Worm (Caenorhabditis elegans) whole organism, L4/young adult: Measurements from ENCODE around the gene ZK1307.8.

Experiments
- W03F9.2 ChIP-seq: fragments of 150-350 bp; optimal IDR thresholded peaks from 2 replicates; lab custom pipeline; 2014; ENCODE audit warnings: missing biosample characterization, missing genetic modification characterization
- dao-5 ChIP-seq: sonication (generic microtip); optimal IDR thresholded peaks from 2 replicates; lab custom pipeline; 2016; ENCODE audit warnings: missing genotype, missing genetic modification characterization, moderate library complexity, missing compliant biosample characterization
- him-1 ChIP-seq: sonication (generic microtip); optimal IDR thresholded peaks from 2 replicates; lab custom pipeline; 2016; ENCODE audit warnings: missing genotype, missing genetic modification reagents, missing genetic modification characterization, missing compliant biosample characterization

Gene ZK1307.8

DNA sequence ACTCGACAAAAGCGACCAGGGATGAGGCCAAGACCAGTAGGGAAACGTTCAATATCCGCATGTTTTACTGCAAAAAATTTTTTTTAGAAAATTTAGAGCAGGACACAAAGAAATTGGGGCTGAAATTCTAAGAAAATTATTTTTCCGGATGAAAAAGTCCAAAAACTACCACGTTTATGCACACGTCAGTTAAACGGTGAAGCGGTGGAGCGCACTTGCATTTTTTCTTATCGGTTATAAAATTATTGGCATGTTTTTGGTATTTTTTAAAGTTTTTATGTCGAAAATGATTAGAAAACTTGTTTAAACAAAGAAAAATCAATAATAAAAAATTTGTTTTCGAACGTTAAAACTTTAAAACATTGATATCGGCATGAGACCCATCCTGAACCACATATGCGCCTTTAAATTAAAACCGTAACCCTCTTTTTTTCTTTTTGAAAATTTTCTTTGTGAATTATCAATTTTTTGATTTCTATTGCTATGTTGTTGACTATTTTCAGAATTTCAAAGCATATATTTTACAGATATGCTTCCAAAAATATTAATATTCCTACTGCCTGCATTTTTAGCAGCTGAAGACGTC, at the start of gene ZK1307.8, which contains the start of gene dnj-20:
TSS of gene ZK1307.8 (plus strand) at position 504 of the 586 bp plus-strand sequence.
TSS of gene dnj-20 (minus strand) at position 67 of the 586 bp plus-strand sequence.
- TF ChIP-seq him-1 (tag; lab: Kevin White, UChicago), result no peak
- peak; percentile 35 for TF ChIP-seq W03F9.2 (tag; lab: Kevin White, UChicago)

ce11 chrII:9575670-9576069, 48.7 kb upstream of the ZK1307.8 start, which contains the start of gene exc-7:
exc-7 (plus strand) TSS chrII:9575970.
- TF ChIP-seq W03F9.2 (tag; lab: Kevin White, UChicago) (no peak), dao-5 (tag; lab: Kevin White, UChicago) (no peak), him-1 (tag; lab: Kevin White, UChicago) (no peak)

- TF ChIP-seq dao-5 (tag; lab: Kevin White, UChicago) (no peak), him-1 (tag; lab: Kevin White, UChicago) (no peak), W03F9.2 (tag; lab: Kevin White, UChicago) (no peak)
Measured at ce11 chrII:9576707-9577106, 47.7 kb upstream of the ZK1307.8 start.

DNA sequence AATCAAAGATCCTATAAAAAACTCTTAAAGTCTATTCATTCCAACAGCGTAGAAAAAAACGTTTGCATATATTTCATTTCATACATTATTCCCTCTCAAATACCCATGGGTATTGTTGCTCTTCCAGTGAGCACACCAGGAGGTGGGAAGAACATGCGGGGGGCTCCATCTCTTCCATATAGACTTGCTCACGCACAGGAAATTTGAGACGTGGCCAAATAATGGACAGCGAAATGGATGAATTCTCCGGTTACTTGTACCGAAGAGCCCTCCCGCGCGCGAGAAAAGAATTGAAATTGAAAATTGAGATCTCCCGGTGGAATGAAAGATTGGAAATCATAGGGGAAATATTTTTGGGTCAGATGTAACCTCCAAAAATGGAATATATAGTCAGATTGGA, 46.8 kb upstream of the ZK1307.8 start:
- TF ChIP-seq W03F9.2 (tag; lab: Kevin White, UChicago), result no peak
- no peak for TF ChIP-seq him-1 (tag; lab: Kevin White, UChicago)
- TF ChIP-seq dao-5 (tag; lab: Kevin White, UChicago), result no peak

- TF ChIP-seq dao-5 (tag; lab: Kevin White, UChicago) (no peak), him-1 (tag; lab: Kevin White, UChicago) (no peak), W03F9.2 (tag; lab: Kevin White, UChicago) (no peak)
Measured at ce11 chrII:9583461-9583860, 41.0 kb upstream of the ZK1307.8 start, which contains the start of gene wee-1.1. wee-1.1 (minus strand) TSS chrII:9583561.

DNA sequence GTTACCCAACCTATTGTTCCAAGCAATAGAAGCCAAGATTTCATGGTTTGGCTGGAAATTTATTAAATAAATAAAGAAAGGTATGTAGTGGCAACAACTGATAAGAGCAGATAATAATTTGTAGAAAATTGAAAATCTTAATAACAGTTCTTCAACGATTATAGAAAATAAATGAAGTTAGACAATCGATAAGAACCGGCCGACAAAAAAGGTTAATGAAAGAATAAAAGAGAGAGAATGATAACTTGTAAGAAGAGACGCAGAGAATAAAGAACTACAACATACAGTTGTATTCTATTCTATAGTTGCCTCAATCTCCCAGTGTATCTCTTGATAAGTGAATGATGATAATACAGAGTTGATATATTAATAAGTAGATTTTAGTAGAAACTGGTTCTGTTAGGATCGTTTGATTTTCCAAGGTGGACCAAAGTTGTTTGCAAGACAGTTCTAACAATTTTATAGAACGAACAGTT, 37.6 kb upstream of the ZK1307.8 start, which contains the start of gene ugt-58:
TSS of gene ugt-58 (minus strand) at position 51 of the 476 bp plus-strand sequence.
- no peak for TF ChIP-seq W03F9.2 (tag; lab: Kevin White, UChicago)
- TF ChIP-seq dao-5 (tag; lab: Kevin White, UChicago), result no peak
- TF ChIP-seq him-1 (tag; lab: Kevin White, UChicago), result no peak

DNA sequence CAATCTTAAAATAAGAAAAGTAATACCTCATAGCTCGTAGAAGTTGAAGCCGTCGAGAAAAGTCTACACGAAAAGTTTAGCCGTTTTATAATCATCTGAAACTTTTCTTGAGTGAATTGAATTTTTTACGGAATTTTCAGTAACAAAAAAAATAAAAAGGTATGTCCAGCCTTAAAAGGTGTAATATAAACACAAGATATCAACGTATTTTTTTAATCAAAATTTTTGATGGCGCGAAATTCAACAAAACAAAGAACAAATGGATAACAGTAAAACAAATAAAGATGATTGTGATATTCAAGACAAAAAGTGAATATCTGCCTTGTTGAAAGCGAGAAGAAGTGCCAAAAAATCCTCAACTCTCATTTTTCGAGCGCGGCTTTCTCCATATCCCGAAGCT, 34.7 kb upstream of the ZK1307.8 start, which contains the start of gene eral-1:
TSS of gene eral-1 (minus strand) at position 101 of the 400 bp plus-strand sequence.
- TF ChIP-seq dao-5 (tag; lab: Kevin White, UChicago) (no peak), W03F9.2 (tag; lab: Kevin White, UChicago) (no peak), him-1 (tag; lab: Kevin White, UChicago) (no peak)

- TF ChIP-seq dao-5 (tag; lab: Kevin White, UChicago) (no peak), him-1 (tag; lab: Kevin White, UChicago) (no peak), W03F9.2 (tag; lab: Kevin White, UChicago) (peak; percentile 55)
Measured at ce11 chrII:9591071-9591470, 33.3 kb upstream of the ZK1307.8 start, which contains the start of the genes E02H1.1 and tag-124. E02H1.1 (minus strand) TSS chrII:9591164. tag-124 (plus strand) TSS chrII:9591292.

DNA sequence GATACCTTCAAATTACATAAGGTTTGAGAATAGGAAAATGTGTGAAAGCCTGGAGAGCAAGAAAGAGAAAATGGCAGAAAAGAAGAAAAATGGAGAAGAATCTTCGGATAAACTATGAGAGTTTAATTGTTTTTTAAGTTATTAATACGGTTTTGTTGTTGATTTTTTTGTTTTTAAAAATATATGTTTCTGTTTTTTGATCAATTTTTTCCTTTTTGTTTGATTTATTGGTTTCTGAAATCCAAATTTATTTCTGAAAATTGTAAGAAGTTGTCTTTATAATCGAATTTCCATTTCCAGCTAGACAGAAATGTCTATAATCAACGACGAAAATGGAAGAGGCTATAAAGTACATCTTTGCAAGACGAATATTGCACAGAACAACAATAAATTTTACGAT, 31.7 kb upstream of the ZK1307.8 start, which contains the start of gene parp-2:
TSS of gene parp-2 (plus strand) at position 301 of the 400 bp plus-strand sequence.
- TF ChIP-seq dao-5 (tag; lab: Kevin White, UChicago) (no peak), him-1 (tag; lab: Kevin White, UChicago) (no peak)

- TF ChIP-seq dao-5 (tag; lab: Kevin White, UChicago), result no peak
- no peak for TF ChIP-seq him-1 (tag; lab: Kevin White, UChicago)
- TF ChIP-seq W03F9.2 (tag; lab: Kevin White, UChicago), result no peak
Measured at ce11 chrII:9594924-9595323, 29.5 kb upstream of the ZK1307.8 start, which contains the start of gene E02H1.5. E02H1.5 (plus strand) TSS chrII:9595224.

- no peak for TF ChIP-seq him-1 (tag; lab: Kevin White, UChicago)
- TF ChIP-seq dao-5 (tag; lab: Kevin White, UChicago), result no peak
- TF ChIP-seq W03F9.2 (tag; lab: Kevin White, UChicago), result no peak
Measured at ce11 chrII:9596401-9596800, 28.0 kb upstream of the ZK1307.8 start, which contains the start of gene E02H1.6. E02H1.6 (plus strand) TSS chrII:9596701.

ce11 chrII:9597516-9598047, 26.8 kb upstream of the ZK1307.8 start, which contains the start of gene mrpl-53:
mrpl-53 (plus strand) TSS chrII:9597622.
- TF ChIP-seq W03F9.2 (tag; lab: Kevin White, UChicago) (no peak), him-1 (tag; lab: Kevin White, UChicago) (no peak), dao-5 (tag; lab: Kevin White, UChicago) (no peak)

ce11 chrII:9600022-9600722, 24.2 kb upstream of the ZK1307.8 start:
- TF ChIP-seq dao-5 (tag; lab: Kevin White, UChicago) (no peak), W03F9.2 (tag; lab: Kevin White, UChicago) (no peak), him-1 (tag; lab: Kevin White, UChicago) (no peak)
